Fruit fly (Drosophila melanogaster): ENCODE measurements around the gene Ucp4B.

Ucp4B gene

DNA sequence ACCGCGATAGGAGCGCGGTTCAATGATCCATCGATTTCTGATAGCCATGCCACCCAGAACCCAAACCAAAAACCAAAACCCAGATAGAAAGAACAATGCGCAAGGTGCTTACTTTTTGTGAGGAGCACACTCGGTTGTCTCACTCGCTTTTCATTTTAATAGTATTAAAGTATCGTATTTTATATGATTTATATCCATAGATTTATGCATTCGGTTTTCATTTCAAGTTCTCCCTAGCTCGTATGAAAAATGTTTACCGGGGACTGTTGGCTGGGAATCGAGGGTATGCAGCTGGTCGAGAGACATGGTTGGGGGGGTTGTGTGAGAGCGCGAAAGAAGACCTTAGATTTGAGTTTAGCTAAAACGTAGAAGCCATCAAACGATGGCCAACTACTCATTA, 2.3 kb downstream of the Ucp4B start (continued):
- TF ChIP-seq ttk (GFP tag; IDR thresholded peaks at IDR 0.05) = peak; percentile 39; the same call in 1 of the 2 replicates
- peak; percentile 42 for TF ChIP-seq CG12391 (tag; optimal IDR thresholded peaks at IDR 0.05)
- TF ChIP-seq CG15514 (GFP tag; optimal IDR thresholded peaks at IDR 0.05) = peak; percentile 2
- TF ChIP-seq ssp (GFP tag; IDR thresholded peaks at IDR 0.05) = peak; percentile 37; the same call in 1 of the 2 replicates
- TF ChIP-seq CG2116 (GFP tag; optimal IDR thresholded peaks at IDR 0.05) = peak; percentile 4
- TF ChIP-seq CG15269 (tag; optimal IDR thresholded peaks at IDR 0.05) = peak; percentile 48
- no peak for TF ChIP-seq Jarid2 (GFP tag; optimal IDR thresholded peaks at IDR 0.05)
- TF ChIP-seq CG1233 (GFP tag; optimal IDR thresholded peaks at IDR 0.05) = peak; percentile 9
- peak; percentile 35 for TF ChIP-seq CG13424 (tag; optimal IDR thresholded peaks at IDR 0.05)
- TF ChIP-seq CG11085 (GFP tag; IDR thresholded peaks at IDR 0.05) = peak; percentile 28; the same call in 1 of the 2 replicates
- TF ChIP-seq E2f2 (GFP tag; IDR thresholded peaks at IDR 0.05) = peak; percentile 36; the same call in 1 of the 2 replicates
- 0 out of 2 replicates have a peak, but pooled peaks have one; percentile 32 for TF ChIP-seq wdn (GFP tag; IDR thresholded peaks at IDR 0.05)
- TF ChIP-seq CG9727 (GFP tag; optimal IDR thresholded peaks at IDR 0.05) = peak; percentile 43
- 0 out of 2 replicates have a peak, but pooled peaks have one; percentile 48 for TF ChIP-seq CG6689 (GFP tag; IDR thresholded peaks at IDR 0.05)
- no peak for TF ChIP-seq CG8089 (GFP tag; optimal IDR thresholded peaks at IDR 0.05)
- TF ChIP-seq chn (GFP tag; optimal IDR thresholded peaks at IDR 0.05) = peak; percentile 5
- no peak for TF ChIP-seq Atf-2 (GFP tag; optimal IDR thresholded peaks at IDR 0.05)
- no peak for TF ChIP-seq CG34422 (GFP tag; IDR thresholded peaks at IDR 0.05)
- peak; percentile 40; the same call in 2 of the 3 replicates for TF ChIP-seq CG11695 (GFP tag; IDR thresholded peaks at IDR 0.05)
- peak; percentile 53 for TF ChIP-seq grau (tag; optimal IDR thresholded peaks at IDR 0.05)
- peak; percentile 12 for TF ChIP-seq Bteb2 (GFP tag; optimal IDR thresholded peaks at IDR 0.05)
- peak; percentile 3 to 9 for TF ChIP-seq dpn (GFP tag; optimal IDR thresholded peaks at IDR 0.05)
- no peak for TF ChIP-seq vnd (GFP tag; IDR thresholded peaks at IDR 0.05; ENCODE audit: partially characterized antibody)
- peak; percentile 16 for TF ChIP-seq CG16863 (GFP tag; optimal IDR thresholded peaks at IDR 0.05)
- peak; percentile 66 for TF ChIP-seq lilli (GFP tag; optimal IDR thresholded peaks at IDR 0.05)
- TF ChIP-seq CG16815 (GFP tag; optimal IDR thresholded peaks at IDR 0.05) = peak; percentile 9
- TF ChIP-seq CG1647 (GFP tag; optimal IDR thresholded peaks at IDR 0.05) = peak; percentile 33
- TF ChIP-seq Ada2b (GFP tag; IDR thresholded peaks at IDR 0.05) = peak; percentile 35; the same call in 1 of the 2 replicates
- peak; percentile 57 for TF ChIP-seq CG2120 (GFP tag; optimal IDR thresholded peaks at IDR 0.05)
- TF ChIP-seq fd64A (GFP tag; optimal IDR thresholded peaks at IDR 0.05) = no peak
- peak; percentile 69; the same call in 2 of the 3 replicates for TF ChIP-seq dysf (GFP tag; IDR thresholded peaks at IDR 0.05)
- TF ChIP-seq CG31224 (GFP tag; IDR thresholded peaks at IDR 0.05) = 0 out of 2 replicates have a peak, but pooled peaks have one; percentile 11
- TF ChIP-seq Xbp1 (GFP tag; optimal IDR thresholded peaks at IDR 0.05) = peak; percentile 53
- 0 out of 3 replicates have a peak, but pooled peaks have one; percentile 12 for TF ChIP-seq gce (GFP tag; IDR thresholded peaks at IDR 0.05)
- TF ChIP-seq CG17361 (GFP tag; IDR thresholded peaks at IDR 0.05) = 0 out of 3 replicates have a peak, but pooled peaks have one; percentile 41
- TF ChIP-seq CG14667 (GFP tag; IDR thresholded peaks at IDR 0.05) = 0 out of 2 replicates have a peak, but pooled peaks have one; percentile 30
- TF ChIP-seq CG9932 (GFP tag; IDR thresholded peaks at IDR 0.05) = peak; percentile 57
- no peak for TF ChIP-seq gfzf (GFP tag; optimal IDR thresholded peaks at IDR 0.05)
- TF ChIP-seq CG3281 (GFP tag; optimal IDR thresholded peaks at IDR 0.05) = peak; percentile 4
- TF ChIP-seq CG13624 (GFP tag; optimal IDR thresholded peaks at IDR 0.05) = peak; percentile 8
- TF ChIP-seq slp2 (GFP tag; optimal IDR thresholded peaks at IDR 0.05) = no peak
- no peak for TF ChIP-seq HLH54F (GFP tag; optimal IDR thresholded peaks at IDR 0.05)
- TF ChIP-seq CG12769 (tag; optimal IDR thresholded peaks at IDR 0.05) = peak; percentile 44
- TF ChIP-seq Ets97D (GFP tag; optimal IDR thresholded peaks at IDR 0.05) = no peak
- TF ChIP-seq Ssrp (tag; optimal IDR thresholded peaks at IDR 0.05) = peak; percentile 2
- TF ChIP-seq seq (GFP tag; IDR thresholded peaks at IDR 0.05) = peak; percentile 63
- peak; percentile 16 for TF ChIP-seq CG10979 (tag; optimal IDR thresholded peaks at IDR 0.05)
- TF ChIP-seq stc (GFP tag; IDR thresholded peaks at IDR 0.05) = no peak
- TF ChIP-seq hth (optimal IDR thresholded peaks at IDR 0.05) = no peak
- TF ChIP-seq CG12155 (GFP tag; optimal IDR thresholded peaks at IDR 0.05) = peak; percentile 21
- TF ChIP-seq caup (GFP tag; optimal IDR thresholded peaks at IDR 0.05; ENCODE audit: severe bottlenecking) = peak; percentile 21

All from whole organism, embryonic.